Fruit fly (Drosophila melanogaster) ovary, adult (tissue): Measurements from ENCODE around the gene SKIP.

Experiments
- CG17801 ChIP-seq: fragments of 200-800 bp; optimal IDR thresholded peaks from 2 replicates; lab custom pipeline; 2019; ENCODE audit warnings: missing biosample characterization, mild to moderate bottlenecking, missing genetic modification characterization, moderate library complexity; ENCODE audit not compliant: partially characterized antibody

SKIP gene

dm6 chr3R:22197667-22198316 is 64.2 kb downstream of the SKIP start:
- TF ChIP-seq CG17801 (GFP tag; lab: Kevin White, UChicago): no peak

- TF ChIP-seq CG17801 (GFP tag; lab: Kevin White, UChicago): no peak
Observed at dm6 chr3R:22198928-22199327, 65.3 kb downstream of the SKIP start.

dm6 chr3R:22199391-22199940 is 65.8 kb downstream of the SKIP start:
- no peak for TF ChIP-seq CG17801 (GFP tag; lab: Kevin White, UChicago)

dm6 chr3R:22202457-22202856 is 68.8 kb downstream of the SKIP start:
- TF ChIP-seq CG17801 (GFP tag; lab: Kevin White, UChicago): no peak

dm6 chr3R:22205523-22205922 is 71.9 kb downstream of the SKIP start:
- no peak for TF ChIP-seq CG17801 (GFP tag; lab: Kevin White, UChicago)

dm6 chr3R:22211524-22211923 is 77.9 kb downstream of the SKIP start, which contains the start of gene Gld2:
TSS of gene Gld2 (plus strand) at chr3R:22211824.
- no peak for TF ChIP-seq CG17801 (GFP tag; lab: Kevin White, UChicago)

- no peak for TF ChIP-seq CG17801 (GFP tag; lab: Kevin White, UChicago)
Observed at dm6 chr3R:22220814-22221213, 87.2 kb downstream of the SKIP start.

- TF ChIP-seq CG17801 (GFP tag; lab: Kevin White, UChicago): no peak
Observed at dm6 chr3R:22223377-22223776, 89.7 kb downstream of the SKIP start.

dm6 chr3R:22236761-22237160 is 103.1 kb downstream of the SKIP start:
- no peak for TF ChIP-seq CG17801 (GFP tag; lab: Kevin White, UChicago)

dm6 chr3R:22260205-22260604 is 126.6 kb downstream of the SKIP start:
- no peak for TF ChIP-seq CG17801 (GFP tag; lab: Kevin White, UChicago)

dm6 chr3R:22260675-22261461 is 127.2 kb downstream of the SKIP start:
- no peak for TF ChIP-seq CG17801 (GFP tag; lab: Kevin White, UChicago)

dm6 chr3R:22267340-22267739 is 133.7 kb downstream of the SKIP start:
- TF ChIP-seq CG17801 (GFP tag; lab: Kevin White, UChicago): no peak

- TF ChIP-seq CG17801 (GFP tag; lab: Kevin White, UChicago): no peak
Observed at dm6 chr3R:22268845-22269244, 135.2 kb downstream of the SKIP start.

- no peak for TF ChIP-seq CG17801 (GFP tag; lab: Kevin White, UChicago)
Observed at dm6 chr3R:22269835-22270234, 136.2 kb downstream of the SKIP start.

- no peak for TF ChIP-seq CG17801 (GFP tag; lab: Kevin White, UChicago)
Observed at dm6 chr3R:22272962-22273361, 139.3 kb downstream of the SKIP start.

- no peak for TF ChIP-seq CG17801 (GFP tag; lab: Kevin White, UChicago)
Observed at dm6 chr3R:22287470-22287869, 153.8 kb downstream of the SKIP start.
